Worm (Caenorhabditis elegans) whole organism, L3 larva: ENCODE results near the gene egl-26.

ENCODE experiments used
- ZK546.5 ChIP-seq: sonication (generic microtip); optimal IDR thresholded peaks from 2 replicates; lab custom pipeline; 2017; ENCODE audit warnings: missing biosample characterization, missing genetic modification characterization
- elt-1 ChIP-seq: fragments of 150-350 bp; optimal IDR thresholded peaks from 2 replicates; lab custom pipeline; 2014; ENCODE audit warnings: missing biosample characterization, missing genetic modification characterization
- elt-2 ChIP-seq: sonication (generic microtip); optimal IDR thresholded peaks from 2 replicates; lab custom pipeline; 2016; ENCODE audit warnings: missing genetic modification reagents, mild to moderate bottlenecking, missing genetic modification characterization, missing compliant biosample characterization
- jun-1 ChIP-seq: fragments of 150-350 bp; optimal IDR thresholded peaks from 2 replicates; lab custom pipeline; 2014; ENCODE audit warnings: missing biosample characterization, missing genetic modification reagents, missing genetic modification characterization
- lin-39 ChIP-seq: fragments of 150-350 bp; optimal IDR thresholded peaks from 2 replicates; lab custom pipeline; 2018; ENCODE audit warnings: missing biosample characterization, missing genetic modification reagents, missing genetic modification characterization
- lsy-12 ChIP-seq: sonication (generic microtip); optimal IDR thresholded peaks from 2 replicates; lab custom pipeline; 2016; ENCODE audit warnings: mild to moderate bottlenecking, missing genetic modification characterization, missing compliant biosample characterization
- nhr-23 ChIP-seq: fragments of 150-350 bp; optimal IDR thresholded peaks from 2 replicates; lab custom pipeline; 2014; ENCODE audit warnings: missing biosample characterization, missing genetic modification reagents, missing genetic modification characterization
- nhr-237 ChIP-seq: fragments of 150-350 bp; optimal IDR thresholded peaks from 2 replicates; lab custom pipeline; 2014; ENCODE audit warnings: missing biosample characterization, missing genetic modification characterization
- nhr-76 ChIP-seq: fragments of 150-350 bp; sonication (generic microtip); optimal IDR thresholded peaks from 5 replicates; lab custom pipeline; 2014; ENCODE audit warnings: missing biosample characterization, missing genetic modification characterization
- unc-39 ChIP-seq: sonication (generic microtip); optimal IDR thresholded peaks from 4 replicates; lab custom pipeline; 2017; ENCODE audit warnings: missing biosample characterization, missing genetic modification characterization

ce11 chrII:97992-98763 lies 28.7 kb downstream of the egl-26 start, which contains the start of the genes luc-7L3 and sftb-6:
- TF ChIP-seq nhr-237: no peak
- TF ChIP-seq jun-1: no peak
- no peak for TF ChIP-seq ZK546.5 (tag; lab: Kevin White, UChicago)
- TF ChIP-seq lsy-12 (tag; lab: Kevin White, UChicago): no peak
- TF ChIP-seq nhr-23 (tag; lab: Kevin White, UChicago): peak; percentile 45
- peak; percentile 30 for TF ChIP-seq elt-2
- no peak for TF ChIP-seq elt-1 (tag; lab: Kevin White, UChicago)
- no peak for TF ChIP-seq lin-39 (tag; lab: Kevin White, UChicago)
- no peak for TF ChIP-seq nhr-76
- no peak for TF ChIP-seq unc-39 (tag; lab: Kevin White, UChicago)
